Worm (Caenorhabditis elegans): ENCODE measurements around the gene mut-14.

mut-14 gene

DNA sequence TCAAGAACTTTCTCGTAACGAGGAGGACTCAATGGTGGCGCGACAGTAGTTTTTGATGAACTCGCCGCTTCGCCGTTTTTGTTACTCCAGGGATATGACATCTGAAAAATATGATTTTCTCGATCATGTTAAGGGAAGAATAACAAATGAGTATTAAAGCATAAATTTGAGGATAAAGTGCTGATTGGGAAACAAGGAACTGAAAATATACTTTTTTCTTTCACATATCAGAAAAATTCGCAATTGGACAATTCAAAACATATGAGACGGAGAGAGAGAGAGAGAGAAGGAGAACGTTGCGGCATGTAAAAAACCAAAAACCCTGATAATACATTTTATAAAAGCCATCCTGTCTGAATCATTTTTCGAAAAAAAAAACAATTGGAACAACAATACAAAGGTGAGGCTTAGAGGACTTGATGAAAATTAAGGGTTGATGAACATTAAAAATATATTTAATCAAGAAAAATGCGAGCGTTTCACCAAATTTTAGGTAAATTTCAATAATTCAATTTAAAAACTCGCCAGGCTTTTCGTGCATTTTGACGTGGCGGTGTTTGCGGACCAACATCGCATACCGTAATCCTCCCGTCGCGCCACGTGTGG, at the start of gene mut-14, which contains the start of gene C14C11.2:
Gene mut-14 (minus strand): TSS at position 101 of the 606 bp plus-strand sequence.
Gene C14C11.2 (plus strand): TSS at position 556 of the 606 bp plus-strand sequence.
- TF ChIP-seq him-1 (tag; optimal IDR thresholded peaks at IDR 0.05) (no peak), dao-5 (tag; optimal IDR thresholded peaks at IDR 0.05) (no peak), W03F9.2 (tag; optimal IDR thresholded peaks at IDR 0.05) (no peak)

DNA sequence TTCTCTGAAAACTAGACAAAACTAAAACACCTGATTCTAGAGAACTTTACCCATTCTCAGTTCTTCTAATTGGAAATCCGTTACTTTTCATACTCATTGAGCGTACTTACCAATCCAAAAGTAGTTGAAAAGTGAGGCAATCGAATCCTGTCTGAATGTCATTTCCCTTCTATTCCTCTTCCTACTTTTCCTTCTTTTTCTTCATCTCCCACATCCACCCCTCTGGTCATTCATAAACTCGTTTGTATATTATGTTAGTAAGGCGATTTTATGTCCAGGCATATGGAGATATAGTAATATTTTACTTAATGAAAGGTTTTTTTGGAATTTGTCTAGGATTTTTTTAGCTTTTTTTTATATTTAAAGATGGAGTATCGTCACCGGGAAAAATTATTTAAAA, 47.8 kb upstream of the mut-14 start:
- no peak for TF ChIP-seq W03F9.2 (tag; optimal IDR thresholded peaks at IDR 0.05)
- no peak for TF ChIP-seq dao-5 (tag; optimal IDR thresholded peaks at IDR 0.05)
- TF ChIP-seq him-1 (tag; optimal IDR thresholded peaks at IDR 0.05) = no peak

ce11 chrV:5705510-5705909, 45.0 kb upstream of the mut-14 start, which contains the start of gene peli-1:
Gene peli-1, plus strand, starts transcription at chrV:5705810.
- TF ChIP-seq him-1 (tag; optimal IDR thresholded peaks at IDR 0.05) (no peak), W03F9.2 (tag; optimal IDR thresholded peaks at IDR 0.05) (no peak), dao-5 (tag; optimal IDR thresholded peaks at IDR 0.05) (no peak)

DNA sequence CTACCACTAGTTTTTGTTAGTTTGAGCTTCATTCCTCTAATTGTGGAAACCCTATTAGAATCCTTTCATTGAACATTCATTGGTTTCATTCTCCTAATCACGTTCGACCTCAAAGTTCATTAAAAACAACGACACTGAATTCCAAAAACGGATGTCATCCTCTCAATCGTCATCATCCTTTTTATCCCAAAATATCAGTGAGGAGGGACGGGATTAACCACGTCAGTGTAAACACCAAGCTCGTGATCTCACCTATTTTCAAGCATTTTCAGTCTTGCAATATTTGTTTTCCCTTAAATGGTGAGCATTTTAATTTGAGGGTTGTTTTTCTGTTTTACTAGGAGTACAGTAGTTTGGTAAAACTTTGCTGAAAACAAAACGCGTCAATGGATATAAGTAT, 44.0 kb upstream of the mut-14 start:
- TF ChIP-seq dao-5 (tag; optimal IDR thresholded peaks at IDR 0.05) (no peak), W03F9.2 (tag; optimal IDR thresholded peaks at IDR 0.05) (no peak), him-1 (tag; optimal IDR thresholded peaks at IDR 0.05) (no peak)

DNA sequence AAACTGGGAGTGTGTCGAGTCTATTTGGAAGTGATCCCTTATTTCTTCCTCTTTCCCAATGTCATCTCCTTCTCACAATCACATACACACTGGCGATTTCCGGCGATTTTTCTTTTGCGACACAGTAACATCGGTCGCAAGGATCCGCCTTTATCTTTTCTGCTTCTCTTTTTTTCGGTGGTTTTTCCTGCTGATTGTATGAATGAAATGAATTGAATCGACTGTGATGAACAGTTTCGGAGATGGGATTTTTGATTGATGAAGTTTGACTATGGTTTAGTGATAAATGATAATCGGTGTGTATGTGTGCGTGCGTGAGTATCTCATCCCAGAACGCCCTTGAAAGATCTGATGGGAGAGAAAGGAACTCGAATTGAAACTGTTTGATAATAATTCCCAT, 40.6 kb upstream of the mut-14 start:
- TF ChIP-seq him-1 (tag; optimal IDR thresholded peaks at IDR 0.05) (no peak), W03F9.2 (tag; optimal IDR thresholded peaks at IDR 0.05) (no peak), dao-5 (tag; optimal IDR thresholded peaks at IDR 0.05) (no peak)

DNA sequence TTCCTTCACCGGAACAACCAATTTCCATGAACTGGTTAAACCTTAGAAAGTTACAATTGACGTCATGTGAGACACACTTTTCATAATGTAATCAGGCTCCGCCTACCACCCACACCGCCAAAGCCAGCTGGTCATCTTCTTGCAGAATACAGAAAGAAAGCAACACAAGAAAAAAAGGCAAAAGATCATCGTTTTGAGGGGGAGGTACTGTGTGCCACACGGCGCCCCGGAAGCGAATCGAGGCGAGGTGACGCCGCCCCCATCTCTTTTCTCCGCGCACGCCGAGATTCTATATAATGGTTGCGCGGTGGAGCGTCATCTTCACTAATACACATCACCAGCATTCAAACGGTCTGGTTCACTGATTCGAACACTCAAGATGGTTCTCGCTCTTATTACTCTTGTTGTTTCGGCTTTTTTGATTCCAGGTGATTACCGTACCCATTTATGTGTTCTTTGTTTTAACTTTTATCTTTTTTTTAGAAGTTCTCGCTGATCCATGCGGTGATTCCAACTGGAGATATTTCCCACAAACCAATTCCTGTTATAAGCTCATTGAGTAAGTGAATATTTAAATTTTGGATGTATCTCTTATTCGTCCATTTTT, 39.4 kb upstream of the mut-14 start, which contains the start of gene clec-1:
Gene clec-1 (plus strand): TSS at position 320 of the 607 bp plus-strand sequence.
- TF ChIP-seq W03F9.2 (tag; optimal IDR thresholded peaks at IDR 0.05) (no peak), dao-5 (tag; optimal IDR thresholded peaks at IDR 0.05) (no peak), him-1 (tag; optimal IDR thresholded peaks at IDR 0.05) (no peak)

ce11 chrV:5697581-5697980, 37.1 kb upstream of the mut-14 start:
- TF ChIP-seq him-1 (tag; optimal IDR thresholded peaks at IDR 0.05) (no peak), dao-5 (tag; optimal IDR thresholded peaks at IDR 0.05) (no peak), W03F9.2 (tag; optimal IDR thresholded peaks at IDR 0.05) (no peak)

DNA sequence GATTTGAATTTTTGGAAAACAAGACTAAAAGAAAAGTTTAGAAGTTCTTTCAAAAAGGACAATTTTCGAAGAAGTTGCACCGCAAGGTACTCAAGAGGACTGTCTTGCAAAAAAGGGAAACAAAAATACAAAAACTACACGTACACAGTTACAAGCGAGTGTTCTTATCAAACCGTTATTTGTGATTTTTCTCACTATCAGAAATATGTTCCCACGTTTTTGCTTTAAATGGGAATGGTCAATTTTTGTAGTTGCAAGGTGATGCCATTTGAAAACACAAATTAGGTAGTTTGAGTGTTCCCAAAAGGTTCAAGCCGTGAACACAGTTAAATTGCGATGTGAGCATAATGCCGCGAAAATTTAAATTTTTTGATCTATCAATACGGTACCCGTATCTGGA, 35.7 kb upstream of the mut-14 start:
- TF ChIP-seq W03F9.2 (tag; optimal IDR thresholded peaks at IDR 0.05) (no peak), him-1 (tag; optimal IDR thresholded peaks at IDR 0.05) (no peak), dao-5 (tag; optimal IDR thresholded peaks at IDR 0.05) (no peak)

- TF ChIP-seq W03F9.2 (tag; optimal IDR thresholded peaks at IDR 0.05) = no peak
- no peak for TF ChIP-seq him-1 (tag; optimal IDR thresholded peaks at IDR 0.05)
- no peak for TF ChIP-seq dao-5 (tag; optimal IDR thresholded peaks at IDR 0.05)
These were observed 35.1 kb upstream of the mut-14 start for ce11 chrV:5695635-5696034.

- no peak for TF ChIP-seq dao-5 (tag; optimal IDR thresholded peaks at IDR 0.05)
- no peak for TF ChIP-seq him-1 (tag; optimal IDR thresholded peaks at IDR 0.05)
- TF ChIP-seq W03F9.2 (tag; optimal IDR thresholded peaks at IDR 0.05) = no peak
These were observed 33.1 kb upstream of the mut-14 start for ce11 chrV:5693595-5693994.

DNA sequence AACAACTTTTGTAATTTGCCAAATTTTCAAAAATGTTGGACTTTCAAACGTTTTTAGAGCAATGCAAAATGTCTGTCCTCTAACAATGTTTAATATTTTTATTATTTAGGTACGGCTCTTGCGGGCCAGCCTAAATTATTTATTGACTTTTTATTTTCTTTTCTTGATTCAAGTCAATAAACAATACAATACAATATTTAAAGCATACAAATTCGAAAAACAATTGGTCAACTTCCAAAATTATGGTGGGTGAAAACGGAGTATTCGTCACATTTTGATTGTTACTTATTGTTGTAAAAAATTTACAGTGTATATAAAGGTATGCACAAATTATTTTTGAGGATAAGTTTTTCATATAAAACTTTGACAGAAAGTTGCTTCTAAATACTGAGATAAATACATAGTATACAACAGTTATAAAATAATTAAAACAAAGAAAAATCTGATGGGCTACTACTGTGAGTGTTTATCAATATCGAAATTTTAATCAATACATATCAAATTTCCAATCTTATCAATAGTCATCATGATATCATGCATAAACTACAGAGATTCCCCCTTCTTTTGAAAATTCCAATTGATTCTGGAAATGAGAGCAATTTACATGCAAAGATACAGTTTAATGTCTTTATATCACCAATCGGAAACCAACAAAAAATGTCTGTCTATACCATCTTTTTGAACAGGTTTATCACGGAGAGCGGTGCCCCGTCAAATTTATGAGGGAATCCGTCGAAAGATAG, 31.3 kb upstream of the mut-14 start, which contains the start of gene F25B4.8:
Gene F25B4.8 (minus strand): TSS at position 51 of the 743 bp plus-strand sequence.
- TF ChIP-seq him-1 (tag; optimal IDR thresholded peaks at IDR 0.05) (no peak), W03F9.2 (tag; optimal IDR thresholded peaks at IDR 0.05) (no peak), dao-5 (tag; optimal IDR thresholded peaks at IDR 0.05) (no peak)

ce11 chrV:5687115-5687979, 26.8 kb upstream of the mut-14 start, which contains the start of gene F25B4.7:
Gene F25B4.7, minus strand, starts transcription at chrV:5687226.
- TF ChIP-seq him-1 (tag; optimal IDR thresholded peaks at IDR 0.05) (no peak), W03F9.2 (tag; optimal IDR thresholded peaks at IDR 0.05) (no peak), dao-5 (tag; optimal IDR thresholded peaks at IDR 0.05) (no peak)

ce11 chrV:5684534-5684933, 24.0 kb upstream of the mut-14 start, which contains the start of the genes hmgs-1 and F25B4.4:
Gene hmgs-1, minus strand, starts transcription at chrV:5684589.
Gene F25B4.4, plus strand, starts transcription at chrV:5684873.
- TF ChIP-seq W03F9.2 (tag; optimal IDR thresholded peaks at IDR 0.05) (peak; percentile 85), him-1 (tag; optimal IDR thresholded peaks at IDR 0.05) (peak; percentile 19), dao-5 (tag; optimal IDR thresholded peaks at IDR 0.05) (no peak)
